Fruit fly (Drosophila melanogaster): ENCODE measurements around the gene Hpr1.

DNA sequence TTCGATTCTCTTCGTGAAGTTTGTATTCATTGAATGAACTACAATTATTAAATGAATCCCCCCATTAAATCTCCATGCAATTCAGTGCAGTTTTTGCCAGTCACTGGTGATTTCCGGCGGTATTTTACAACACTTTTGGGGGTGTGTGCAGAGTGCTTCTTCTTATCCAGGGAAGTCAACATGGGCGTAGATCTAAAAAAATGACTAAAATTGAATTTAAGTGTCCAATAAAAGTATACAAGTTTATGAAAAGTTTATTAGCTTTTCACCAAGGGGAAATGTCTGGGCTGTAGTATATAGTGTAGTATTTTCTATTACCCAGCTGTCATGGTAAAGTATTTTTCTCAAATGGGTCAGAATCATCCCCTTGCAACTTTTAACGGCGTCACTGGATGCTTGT lies 29.7 kb downstream of the Hpr1 start, which contains the start of gene Hpf1:
- TF ChIP-seq insv (optimal IDR thresholded peaks at IDR 0.05) (no peak), Sin3A (optimal IDR thresholded peaks at IDR 0.05) (no peak), h (optimal IDR thresholded peaks at IDR 0.05) (no peak), psq (optimal IDR thresholded peaks at IDR 0.05) (no peak)
